Worm (Caenorhabditis elegans) whole organism, mixed stage, embryonic: ENCODE results near the gene lron-14.

Experiments used
- cnd-1 ChIP-seq: fragments of 200-800 bp; sonication (Bioruptor generic); optimal IDR thresholded peaks from 2 replicates; lab custom pipeline; 2018; ENCODE audit warnings: mild to moderate bottlenecking, missing genetic modification characterization, missing compliant biosample characterization
- flh-1 ChIP-seq: fragments of 200-800 bp; sonication (Bioruptor generic); optimal IDR thresholded peaks from 2 replicates; lab custom pipeline; 2018; ENCODE audit warnings: mild to moderate bottlenecking, missing genetic modification characterization, moderate library complexity, missing compliant biosample characterization
- lin-13 ChIP-seq: fragments of 150-350 bp; optimal IDR thresholded peaks from 2 replicates; lab custom pipeline; 2014; ENCODE audit warnings: missing biosample characterization, missing genetic modification characterization
- unc-62 ChIP-seq: fragments of 150-350 bp; optimal IDR thresholded peaks from 2 replicates; lab custom pipeline; 2014; ENCODE audit warnings: missing biosample characterization, missing genetic modification reagents, missing genetic modification characterization

DNA sequence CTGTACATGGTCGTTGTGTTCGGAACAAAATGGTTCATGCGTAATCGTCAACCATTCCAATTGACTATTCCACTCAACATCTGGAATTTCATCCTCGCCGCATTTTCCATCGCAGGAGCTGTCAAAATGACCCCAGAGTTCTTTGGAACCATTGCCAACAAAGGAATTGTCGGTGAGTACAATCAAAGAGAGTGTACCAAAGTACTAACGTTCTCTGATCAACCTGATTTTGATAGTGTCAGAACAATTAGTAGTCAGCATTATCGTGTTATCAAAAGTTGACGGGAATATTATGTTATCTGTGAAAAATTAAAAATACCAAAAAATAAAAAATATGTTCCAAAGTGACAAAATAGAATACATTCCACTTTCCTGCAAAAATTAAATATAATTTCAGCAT lies 39.4 kb downstream of the lron-14 start:
- no peak for TF ChIP-seq cnd-1 (tag; lab: Kevin White, UChicago)
- no peak for TF ChIP-seq unc-62 (GFP tag; lab: Kevin White, UChicago)
- TF ChIP-seq lin-13, result no peak
- no peak for TF ChIP-seq flh-1 (GFP tag; lab: Kevin White, UChicago)
